Worm (Caenorhabditis elegans): ENCODE results near the gene F35B3.7.
A peak's percentile ranks its signal among the peaks of the same experiment; 100 is the strongest.

ce11 chrX:17055836-17056783, 13.2 kb upstream of the F35B3.7 start:
- TF ChIP-seq mep-1 (tag; optimal IDR thresholded peaks at IDR 0.05) (no peak), ama-1 (optimal IDR thresholded peaks at IDR 0.05) (no peak), lin-14 (GFP tag; optimal IDR thresholded peaks at IDR 0.05) (peak; percentile 41), snu-23 (GFP tag; optimal IDR thresholded peaks at IDR 0.05) (no peak), ceh-90 (tag; optimal IDR thresholded peaks at IDR 0.05) (no peak), hlh-17 (GFP tag; optimal IDR thresholded peaks at IDR 0.05; ENCODE audit: borderline replicate concordance) (no peak), nhr-90 (tag; optimal IDR thresholded peaks at IDR 0.05; ENCODE audit: poor library complexity) (no peak), F16B12.6 (tag; optimal IDR thresholded peaks at IDR 0.05) (no peak), egl-27 (tag; optimal IDR thresholded peaks at IDR 0.05) (no peak), tlp-1 (tag; optimal IDR thresholded peaks at IDR 0.05) (no peak), ceh-88 (GFP tag; IDR thresholded peaks at IDR 0.05) (no peak), aly-2 (tag; optimal IDR thresholded peaks at IDR 0.05) (no peak)

Measured in whole organism, L1 larva.